Worm (Caenorhabditis elegans) whole organism, L4 larva: ENCODE measurements around the gene srh-119.

Experiments
- T20F7.1 ChIP-seq: fragments of 200-800 bp; sonication (Bioruptor generic); optimal IDR thresholded peaks from 2 replicates; lab custom pipeline; 2018; ENCODE audit warnings: mild to moderate bottlenecking, missing genetic modification characterization, missing compliant biosample characterization
- Y105C5A.15 ChIP-seq: fragments of 200-800 bp; sonication (Bioruptor generic); IDR thresholded peaks from 2 replicates; pipeline ENCODE4 v1.3.6; 2022; ENCODE audit warnings: missing genetic modification characterization, missing compliant biosample characterization
- Y48G9A.11 ChIP-seq: fragments of 200-800 bp; sonication (Bioruptor generic); IDR thresholded peaks from 2 replicates; pipeline ENCODE4 v1.3.6; 2022; ENCODE audit warnings: missing genetic modification reagents, missing genetic modification characterization, missing compliant biosample characterization
- ama-1 ChIP-seq: fragments of 150-350 bp; optimal IDR thresholded peaks from 2 replicates; lab custom pipeline; 2014; ENCODE audit warnings: inconsistent platforms, mixed read lengths
- arid-1 ChIP-seq: fragments of 200-800 bp; sonication (Bioruptor generic); conservative IDR thresholded peaks from 2 replicates; pipeline ENCODE4 v1.3.6; 2022; ENCODE audit warnings: missing genetic modification reagents, missing genetic modification characterization, missing compliant biosample characterization
- ceh-32 ChIP-seq: sonication (generic microtip); optimal IDR thresholded peaks from 2 replicates; lab custom pipeline; 2016; ENCODE audit warnings: mild to moderate bottlenecking, missing genetic modification characterization, missing compliant biosample characterization; ENCODE audit not compliant: poor library complexity
- ctbp-1 ChIP-seq: fragments of 200-800 bp; sonication (Bioruptor generic); IDR thresholded peaks from 2 replicates; pipeline ENCODE4 v1.3.6; 2022; ENCODE audit warnings: missing genetic modification reagents, missing genetic modification characterization, missing compliant biosample characterization
- daf-16 ChIP-seq, 3 experiments: sonication (generic microtip); optimal IDR thresholded peaks; 2 replicates each; lab custom pipeline; 2016 to 2017; ENCODE audit warnings: missing genetic modification characterization in 3 of 3, missing genetic modification reagents in 3 of 3, mild to moderate bottlenecking in 2 of 3, missing compliant biosample characterization in 2 of 3, missing biosample characterization in 1 of 3, moderate library complexity in 1 of 3
- daf-19 ChIP-seq: fragments of 200-800 bp; sonication (Bioruptor generic); conservative IDR thresholded peaks from 2 replicates; pipeline ENCODE4 v1.3.6; 2022; ENCODE audit warnings: missing genetic modification characterization, missing compliant biosample characterization
- daf-8 ChIP-seq: fragments of 200-800 bp; sonication (Bioruptor generic); IDR thresholded peaks from 2 replicates; pipeline ENCODE4 v1.3.6; 2022; ENCODE audit warnings: missing genetic modification characterization, missing compliant biosample characterization
- dmd-6 ChIP-seq: fragments of 200-800 bp; sonication (Bioruptor generic); IDR thresholded peaks from 2 replicates; pipeline ENCODE4 v1.3.6; 2022; ENCODE audit warnings: missing genetic modification reagents, missing genetic modification characterization, missing compliant biosample characterization
- dmd-8 ChIP-seq: fragments of 200-800 bp; sonication (Bioruptor generic); IDR thresholded peaks from 2 replicates; pipeline ENCODE4 v1.3.6; 2022; ENCODE audit warnings: missing genetic modification characterization, missing compliant biosample characterization
- dpl-1 ChIP-seq: fragments of 150-350 bp; optimal IDR thresholded peaks from 2 replicates; lab custom pipeline; 2014; ENCODE audit warnings: missing biosample characterization, missing genetic modification reagents, missing genetic modification characterization
- egl-43 ChIP-seq: fragments of 200-800 bp; sonication (Bioruptor generic); IDR thresholded peaks from 2 replicates; pipeline ENCODE4 v1.3.6; 2022; ENCODE audit warnings: missing genetic modification reagents, missing genetic modification characterization, missing compliant biosample characterization
- hmg-1.1 ChIP-seq: fragments of 200-800 bp; sonication (Bioruptor generic); IDR thresholded peaks from 2 replicates; pipeline ENCODE4 v1.3.6; 2022; ENCODE audit warnings: missing genetic modification reagents, missing genetic modification characterization, missing compliant biosample characterization
- jun-1 ChIP-seq: fragments of 150-350 bp; optimal IDR thresholded peaks from 2 replicates; lab custom pipeline; 2014; ENCODE audit warnings: missing biosample characterization, missing genetic modification reagents, missing genetic modification characterization
- lin-1 ChIP-seq: fragments of 200-800 bp; sonication (Bioruptor generic); IDR thresholded peaks from 2 replicates; pipeline ENCODE4 v1.3.6; 2022; ENCODE audit warnings: missing genetic modification reagents, missing genetic modification characterization, missing compliant biosample characterization
- lin-13 ChIP-seq: fragments of 150-350 bp; optimal IDR thresholded peaks from 2 replicates; lab custom pipeline; 2014; ENCODE audit warnings: missing biosample characterization, missing genetic modification reagents, missing genetic modification characterization
- lin-38 ChIP-seq: fragments of 200-800 bp; sonication (Bioruptor generic); IDR thresholded peaks from 2 replicates; pipeline ENCODE4 v1.3.6; 2022; ENCODE audit warnings: missing genetic modification reagents, missing genetic modification characterization, missing compliant biosample characterization
- madf-5 ChIP-seq, 2 experiments: fragments of 200-800 bp; sonication (Bioruptor generic); IDR thresholded peaks; 2 replicates each; pipeline ENCODE4 v1.3.6; 2022; ENCODE audit warnings: missing compliant biosample characterization in 2 of 2, missing genetic modification characterization in 2 of 2
- mdl-1 ChIP-seq, 2 experiments: fragments of 150-350 bp in 1 of 2; sonication (generic microtip) in 1 of 2; optimal IDR thresholded peaks; 2 replicates each; lab custom pipeline; 2014 to 2017; ENCODE audit warnings: missing biosample characterization in 2 of 2, missing genetic modification characterization in 2 of 2
- mep-1 ChIP-seq: fragments of 150-350 bp; sonication (generic microtip); optimal IDR thresholded peaks from 3 replicates; lab custom pipeline; 2014; ENCODE audit warnings: missing biosample characterization, missing genetic modification characterization
- nhr-102 ChIP-seq: sonication (generic microtip); optimal IDR thresholded peaks from 2 replicates; lab custom pipeline; 2016; ENCODE audit warnings: mild to moderate bottlenecking, missing genetic modification characterization, moderate library complexity, missing compliant biosample characterization
- nhr-237 ChIP-seq: sonication (generic microtip); optimal IDR thresholded peaks from 2 replicates; lab custom pipeline; 2017; ENCODE audit warnings: missing biosample characterization, missing genetic modification characterization
- nhr-25 ChIP-seq: sonication (generic microtip); optimal IDR thresholded peaks from 2 replicates; lab custom pipeline; 2017; ENCODE audit warnings: missing genetic modification characterization, mild to moderate bottlenecking, missing compliant biosample characterization, antibody characterized with exemption, moderate library complexity, borderline replicate concordance; ENCODE audit not compliant: insufficient read depth
- nhr-28 ChIP-seq: fragments of 150-350 bp; optimal IDR thresholded peaks from 2 replicates; lab custom pipeline; 2014; ENCODE audit warnings: missing biosample characterization, missing genetic modification characterization
- nhr-41 ChIP-seq: fragments of 200-800 bp; sonication (Bioruptor generic); IDR thresholded peaks from 2 replicates; pipeline ENCODE4 v1.3.6; 2022; ENCODE audit warnings: missing genetic modification reagents, missing genetic modification characterization, missing compliant biosample characterization
- nhr-48 ChIP-seq: sonication (generic microtip); optimal IDR thresholded peaks from 2 replicates; lab custom pipeline; 2016; ENCODE audit warnings: mild to moderate bottlenecking, missing genetic modification characterization, missing compliant biosample characterization
- pqm-1 ChIP-seq: sonication (generic microtip); optimal IDR thresholded peaks from 2 replicates; lab custom pipeline; 2017; ENCODE audit warnings: missing biosample characterization, missing genetic modification characterization
- rbr-2 ChIP-seq: sonication (generic microtip); optimal IDR thresholded peaks from 2 replicates; lab custom pipeline; 2016; ENCODE audit warnings: missing genotype, missing genetic modification characterization, missing compliant biosample characterization
- set-16 ChIP-seq: fragments of 200-800 bp; sonication (Bioruptor generic); IDR thresholded peaks from 2 replicates; pipeline ENCODE4 v1.3.6; 2022; ENCODE audit warnings: missing genetic modification reagents, missing genetic modification characterization, missing compliant biosample characterization
- snpc-4 ChIP-seq: fragments of 150-350 bp; optimal IDR thresholded peaks from 2 replicates; lab custom pipeline; 2014; ENCODE audit warnings: missing biosample characterization, missing genetic modification characterization
- unc-130 ChIP-seq: sonication (generic microtip); optimal IDR thresholded peaks from 2 replicates; lab custom pipeline; 2016; ENCODE audit warnings: missing genetic modification reagents, missing genetic modification characterization, missing compliant biosample characterization
- unc-39 ChIP-seq: sonication (generic microtip); optimal IDR thresholded peaks from 2 replicates; lab custom pipeline; 2017; ENCODE audit warnings: missing biosample characterization, missing genetic modification characterization
- unc-62 ChIP-seq, 3 experiments: fragments of 150-350 bp in 1 of 3; sonication (generic microtip); optimal IDR thresholded peaks in 2 of 3; peaks in 1 of 3; 1 replicate in 1 of 3; 2 replicates in 2 of 3; lab custom pipeline; 2014 to 2017; ENCODE audit warnings: missing biosample characterization in 3 of 3, missing genetic modification characterization in 3 of 3, missing genetic modification reagents in 3 of 3, missing genotype in 1 of 3
- zip-2 ChIP-seq: fragments of 150-350 bp; optimal IDR thresholded peaks from 2 replicates; lab custom pipeline; 2014; ENCODE audit warnings: missing biosample characterization, missing genetic modification characterization
- ztf-11 ChIP-seq: fragments of 150-350 bp; optimal IDR thresholded peaks from 2 replicates; lab custom pipeline; 2014; ENCODE audit warnings: missing biosample characterization, missing genetic modification characterization

Gene srh-119

ce11 chrV:16966636-16967035 is 5.6 kb upstream of the srh-119 start, which contains the start of gene fbxa-90:
Gene fbxa-90 (plus strand): TSS chrV:16966814.
- peak; percentile 0 for TF ChIP-seq nhr-28 (tag; lab: Kevin White, UChicago)
- peak in 1 of 2 experiments; percentile 34 for TF ChIP-seq unc-62 (GFP tag; optimal IDR thresholded peaks at IDR 0.05 in 1 of 2; lab: Kevin White, UChicago)
- no peak for TF ChIP-seq unc-62 (tag; optimal IDR thresholded peaks at IDR 0.05; lab: Kevin White, UChicago)
- TF ChIP-seq daf-19 (GFP tag; lab: Robert Waterston, UW), result no peak
- TF ChIP-seq hmg-1.1, result peak; percentile 11; the same call in 1 of the 2 replicates
- TF ChIP-seq madf-5 (GFP tag; IDR thresholded peaks at IDR 0.05; lab: Robert Waterston, UW), result no peak
- TF ChIP-seq dpl-1 (GFP tag; lab: Kevin White, UChicago), result peak; percentile 6
- TF ChIP-seq, all 104 proteins: peak for 4

ce11 chrV:16973338-16973737 is 1.1 kb downstream of the srh-119 start:
- no peak for TF ChIP-seq arid-1 (GFP tag; lab: Robert Waterston, UW)
- TF ChIP-seq ctbp-1, result no peak
- TF ChIP-seq unc-62 (GFP tag; optimal IDR thresholded peaks at IDR 0.05 in 1 of 2; lab: Kevin White, UChicago), result peak in 1 of 2 experiments; percentile 91
- no peak for TF ChIP-seq unc-62 (tag; optimal IDR thresholded peaks at IDR 0.05; lab: Kevin White, UChicago)
- no peak for TF ChIP-seq Y48G9A.11

DNA sequence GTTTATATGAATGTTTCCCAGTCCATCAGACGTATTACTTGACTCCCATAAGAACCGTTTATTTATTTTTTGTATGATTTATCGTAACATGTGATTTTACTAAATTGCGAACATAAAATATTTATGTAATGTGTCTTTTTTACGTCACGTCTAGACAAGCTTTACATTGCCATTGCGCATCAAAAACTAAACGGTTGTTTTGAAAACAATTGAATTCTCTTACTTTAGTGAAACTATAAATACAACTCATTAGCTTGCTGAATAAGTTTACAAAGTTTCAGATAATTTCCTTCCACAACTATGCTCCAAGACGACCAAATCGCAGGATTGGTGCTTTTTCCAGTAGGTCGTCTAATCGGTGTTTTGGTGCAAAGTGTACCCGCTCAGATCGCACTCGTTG is 2.7 kb downstream of the srh-119 start, which contains the start of gene srx-54:
srx-54 (plus strand) TSS at position 301 of the 400 bp plus-strand sequence.
- TF ChIP-seq nhr-48 (tag; lab: Kevin White, UChicago) (no peak), ztf-11 (no peak), nhr-25 (no peak), pqm-1 (tag; lab: Kevin White, UChicago) (no peak), ctbp-1 (no peak), nhr-237 (no peak), lin-13 (no peak), unc-39 (tag; lab: Kevin White, UChicago) (no peak), set-16 (no peak), egl-43 (GFP tag; lab: Robert Waterston, UW) (no peak), snpc-4 (tag; lab: Kevin White, UChicago) (no peak), zip-2 (no peak), lin-38 (GFP tag; lab: Robert Waterston, UW) (no peak), daf-16 (GFP tag; optimal IDR thresholded peaks at IDR 0.05; lab: Kevin White, UChicago) (no peak), daf-16 (tag; optimal IDR thresholded peaks at IDR 0.05; lab: Kevin White, UChicago) (no peak), T20F7.1 (no peak), nhr-41 (GFP tag; lab: Robert Waterston, UW) (no peak), rbr-2 (tag; lab: Kevin White, UChicago) (no peak), ama-1 (lab: Kevin White, UChicago) (no peak), mdl-1 (tag; optimal IDR thresholded peaks at IDR 0.05; lab: Kevin White, UChicago) (no peak), jun-1 (tag; lab: Kevin White, UChicago) (no peak)

ce11 chrV:16980368-16980767 is 8.1 kb downstream of the srh-119 start, which contains the start of gene srz-54:
Gene srz-54 (plus strand): TSS chrV:16980668.
- TF ChIP-seq snpc-4 (tag; lab: Kevin White, UChicago), result no peak
- no peak for TF ChIP-seq Y105C5A.15 (GFP tag; lab: Robert Waterston, UW)
- TF ChIP-seq dmd-8 (GFP tag; lab: Robert Waterston, UW), result no peak
- no peak for TF ChIP-seq unc-130 (GFP tag; lab: Kevin White, UChicago)
- TF ChIP-seq lin-1 (GFP tag; lab: Robert Waterston, UW), result no peak
- TF ChIP-seq dmd-6 (GFP tag; lab: Robert Waterston, UW), result no peak
- no peak for TF ChIP-seq unc-62 (GFP tag; optimal IDR thresholded peaks at IDR 0.05 in 1 of 2; lab: Kevin White, UChicago)
- TF ChIP-seq unc-62 (tag; optimal IDR thresholded peaks at IDR 0.05; lab: Kevin White, UChicago), result no peak
- TF ChIP-seq lin-38 (GFP tag; lab: Robert Waterston, UW), result no peak
- TF ChIP-seq daf-8 (GFP tag; lab: Robert Waterston, UW), result no peak
- no peak for TF ChIP-seq hmg-1.1
- no peak for TF ChIP-seq ceh-32 (tag; lab: Kevin White, UChicago)
- TF ChIP-seq Y48G9A.11, result no peak
- no peak for TF ChIP-seq arid-1 (GFP tag; lab: Robert Waterston, UW)
- TF ChIP-seq nhr-102 (tag; lab: Kevin White, UChicago), result no peak
- no peak for TF ChIP-seq mep-1 (tag; lab: Kevin White, UChicago)
